Fruit fly (Drosophila melanogaster) whole organism, embryonic: Measurements from ENCODE around the gene Prtl99C.
A peak's percentile ranks its signal among the peaks of the same experiment; 100 is the strongest.

ENCODE experiments used
- Atf6 ChIP-seq: fragments of 200-800 bp; sonication (Bioruptor generic); IDR thresholded peaks from 2 replicates; pipeline ENCODE4 v1.3.6; 2022; ENCODE audit warnings: missing biosample characterization, missing genetic modification characterization
- BtbVII ChIP-seq: fragments of 200-800 bp; sonication (Bioruptor generic); optimal IDR thresholded peaks from 3 replicates; lab custom pipeline; 2017; ENCODE audit warnings: missing biosample characterization, mild to moderate bottlenecking, missing genetic modification characterization
- C15 ChIP-seq: fragments of 200-800 bp; sonication (Bioruptor generic); IDR thresholded peaks from 3 replicates; pipeline ENCODE4 v1.3.6; 2022; ENCODE audit warnings: missing biosample characterization, missing genetic modification characterization
- CG10431 ChIP-seq: fragments of 200-800 bp; sonication (Bioruptor generic); optimal IDR thresholded peaks from 3 replicates; lab custom pipeline; 2018; ENCODE audit warnings: missing biosample characterization, mild to moderate bottlenecking, missing genetic modification characterization
- CG10654 ChIP-seq: fragments of 200-800 bp; sonication (Bioruptor generic); optimal IDR thresholded peaks from 2 replicates; lab custom pipeline; 2016; ENCODE audit warnings: missing biosample characterization, missing genetic modification characterization
- CG10979 ChIP-seq: fragments of 200-800 bp; sonication (Bioruptor generic); optimal IDR thresholded peaks from 2 replicates; lab custom pipeline; 2018; ENCODE audit warnings: missing biosample characterization, mild to moderate bottlenecking, missing genetic modification characterization, moderate library complexity
- CG11696 ChIP-seq: fragments of 200-800 bp; sonication (Bioruptor generic); IDR thresholded peaks from 2 replicates; pipeline ENCODE4 v1.3.6; 2022; ENCODE audit warnings: missing biosample characterization, missing genetic modification characterization
- CG12155 ChIP-seq: fragments of 200-800 bp; sonication (Bioruptor generic); optimal IDR thresholded peaks from 3 replicates; lab custom pipeline; 2016; ENCODE audit warnings: missing biosample characterization, missing genetic modification characterization
- CG12769 ChIP-seq: fragments of 200-800 bp; sonication (Bioruptor generic); optimal IDR thresholded peaks from 2 replicates; lab custom pipeline; 2019; ENCODE audit warnings: missing biosample characterization, mild to moderate bottlenecking, missing genetic modification characterization, moderate library complexity
- CG13296 ChIP-seq: fragments of 200-800 bp; sonication (Bioruptor generic); optimal IDR thresholded peaks from 3 replicates; lab custom pipeline; 2018; ENCODE audit warnings: missing biosample characterization, mild to moderate bottlenecking, missing genetic modification characterization
- CG1529 ChIP-seq: fragments of 200-800 bp; sonication (Bioruptor generic); optimal IDR thresholded peaks from 3 replicates; lab custom pipeline; 2018; ENCODE audit warnings: missing biosample characterization, missing genetic modification characterization
- CG17186 ChIP-seq: fragments of 200-800 bp; sonication (Bioruptor generic); optimal IDR thresholded peaks from 3 replicates; lab custom pipeline; 2017; ENCODE audit warnings: missing biosample characterization, missing genetic modification reagents, missing genetic modification characterization
- CG1832 ChIP-seq: fragments of 200-800 bp; sonication (Bioruptor generic); optimal IDR thresholded peaks from 2 replicates; lab custom pipeline; 2017; ENCODE audit warnings: missing biosample characterization, mild to moderate bottlenecking, missing genetic modification characterization, inconsistent platforms
- CG31224 ChIP-seq: fragments of 200-800 bp; sonication (Bioruptor generic); IDR thresholded peaks from 2 replicates; pipeline ENCODE4 v1.3.6; 2022; ENCODE audit warnings: missing biosample characterization, missing genetic modification characterization
- CG32767 ChIP-seq: fragments of 200-800 bp; sonication (Bioruptor generic); IDR thresholded peaks from 2 replicates; pipeline ENCODE4 v1.3.6; 2022; ENCODE audit warnings: missing biosample characterization, missing genetic modification characterization
- CG33213 ChIP-seq: fragments of 200-800 bp; sonication (Bioruptor generic); optimal IDR thresholded peaks from 3 replicates; lab custom pipeline; 2016; ENCODE audit warnings: missing biosample characterization, missing genetic modification characterization
- CG34376 ChIP-seq: fragments of 200-800 bp; sonication (Bioruptor generic); optimal IDR thresholded peaks from 2 replicates; lab custom pipeline; 2018; ENCODE audit warnings: missing biosample characterization, mild to moderate bottlenecking, missing genetic modification characterization
- CG3726 ChIP-seq: fragments of 200-800 bp; sonication (Bioruptor generic); IDR thresholded peaks from 3 replicates; pipeline ENCODE4, ENCODE4 v1.3.6; 2022; ENCODE audit warnings: missing biosample characterization, missing genetic modification characterization
- CG7928 ChIP-seq: fragments of 200-800 bp; sonication (Bioruptor generic); optimal IDR thresholded peaks from 2 replicates; lab custom pipeline; 2017; ENCODE audit warnings: missing biosample characterization, mild to moderate bottlenecking, missing genetic modification characterization
- CG9437 ChIP-seq: fragments of 200-800 bp; sonication (Bioruptor generic); optimal IDR thresholded peaks from 2 replicates; lab custom pipeline; 2018; ENCODE audit warnings: missing biosample characterization, mild to moderate bottlenecking, missing genetic modification characterization
- Doc2 ChIP-seq: fragments of 200-800 bp; sonication (Bioruptor generic); IDR thresholded peaks from 2 replicates; pipeline ENCODE4 v1.3.6; 2022; ENCODE audit warnings: missing biosample characterization, missing genetic modification characterization
- Dp ChIP-seq: fragments of 200-800 bp; sonication (Bioruptor generic); optimal IDR thresholded peaks from 2 replicates; lab custom pipeline; 2018; ENCODE audit warnings: missing biosample characterization, mild to moderate bottlenecking, missing genetic modification characterization, moderate library complexity
- Drgx ChIP-seq: fragments of 200-800 bp; sonication (Bioruptor generic); IDR thresholded peaks from 2 replicates; pipeline ENCODE4 v1.3.6; 2022; ENCODE audit warnings: missing biosample characterization, missing genetic modification characterization
- Hr3 ChIP-seq: fragments of 200-800 bp; sonication (Bioruptor generic); optimal IDR thresholded peaks from 3 replicates; lab custom pipeline; 2016; ENCODE audit warnings: missing biosample characterization, missing genetic modification characterization
- Hr51 ChIP-seq, 2 experiments: fragments of 200-800 bp; sonication (Bioruptor generic); optimal IDR thresholded peaks; 2 replicates in 1 of 2; 3 replicates in 1 of 2; lab custom pipeline; 2016 to 2018; ENCODE audit warnings: missing biosample characterization in 2 of 2, missing genetic modification characterization in 2 of 2, mild to moderate bottlenecking in 1 of 2, moderate library complexity in 1 of 2
- Lpt ChIP-seq: fragments of >200 bp; optimal IDR thresholded peaks from 2 replicates; lab custom pipeline; 2018; ENCODE audit warnings: missing biosample characterization, missing genetic modification characterization
- Max ChIP-seq: fragments of 200-800 bp; sonication (Bioruptor generic); optimal IDR thresholded peaks from 2 replicates; lab custom pipeline; 2016; ENCODE audit warnings: missing biosample characterization, mild to moderate bottlenecking, missing genetic modification characterization
- Poxn ChIP-seq: fragments of 200-800 bp; sonication (Bioruptor generic); IDR thresholded peaks from 2 replicates; pipeline ENCODE4 v1.3.6; 2022; ENCODE audit warnings: missing biosample characterization, missing genetic modification characterization
- ase ChIP-seq: fragments of 200-800 bp; sonication (Bioruptor generic); IDR thresholded peaks from 3 replicates; pipeline ENCODE4 v1.3.6; 2022; ENCODE audit warnings: missing biosample characterization, missing genetic modification characterization
- ato ChIP-seq: fragments of 200-800 bp; sonication (Bioruptor generic); IDR thresholded peaks from 2 replicates; pipeline ENCODE4 v1.3.6; 2022; ENCODE audit warnings: missing biosample characterization, missing genetic modification characterization; ENCODE audit not compliant: partially characterized antibody
- bab2 ChIP-seq: fragments of 200-800 bp; sonication (Bioruptor generic); optimal IDR thresholded peaks from 2 replicates; lab custom pipeline; 2016; ENCODE audit warnings: missing biosample characterization, missing genetic modification characterization
- dan ChIP-seq: fragments of 200-800 bp; sonication (Bioruptor generic); IDR thresholded peaks from 2 replicates; pipeline ENCODE4 v1.3.6; 2022; ENCODE audit warnings: missing biosample characterization, missing genetic modification characterization
- esg ChIP-seq: fragments of 200-800 bp; sonication (Bioruptor generic); conservative IDR thresholded peaks from 2 replicates; pipeline ENCODE4 v1.3.6; 2022; ENCODE audit warnings: missing biosample characterization, missing genetic modification characterization
- exex ChIP-seq: fragments of 200-800 bp; sonication (Bioruptor generic); optimal IDR thresholded peaks from 4 replicates; lab custom pipeline; 2018; ENCODE audit warnings: missing biosample characterization, mild to moderate bottlenecking, missing genetic modification characterization, moderate library complexity
- ftz-f1 ChIP-seq: fragments of 200-800 bp; sonication (Bioruptor generic); optimal IDR thresholded peaks from 2 replicates; lab custom pipeline; 2016; ENCODE audit warnings: missing biosample characterization, missing genetic modification characterization
- gce ChIP-seq: fragments of 200-800 bp; sonication (Bioruptor generic); IDR thresholded peaks from 3 replicates; pipeline ENCODE4 v1.3.6; 2022; ENCODE audit warnings: missing biosample characterization, missing genetic modification characterization
- gfzf ChIP-seq: fragments of 200-800 bp; sonication (Bioruptor generic); optimal IDR thresholded peaks from 2 replicates; lab custom pipeline; 2016; ENCODE audit warnings: missing biosample characterization, mild to moderate bottlenecking, missing genetic modification characterization, moderate library complexity
- grn ChIP-seq: fragments of 200-800 bp; sonication (Bioruptor generic); optimal IDR thresholded peaks from 3 replicates; lab custom pipeline; 2017; ENCODE audit warnings: missing biosample characterization, missing genetic modification characterization
- gro ChIP-seq: fragments of 200-800 bp; sonication (Bioruptor generic); optimal IDR thresholded peaks from 2 replicates; lab custom pipeline; 2016; ENCODE audit warnings: missing biosample characterization, missing genetic modification characterization
- gt ChIP-seq: fragments of 200-800 bp; sonication (Bioruptor generic); IDR thresholded peaks from 2 replicates; pipeline ENCODE4 v1.3.6; 2022; ENCODE audit warnings: missing biosample characterization, missing genetic modification characterization
- hbn ChIP-seq: fragments of 200-800 bp; sonication (Bioruptor generic); IDR thresholded peaks from 2 replicates; pipeline ENCODE4 v1.3.6; 2022; ENCODE audit warnings: missing biosample characterization, missing genetic modification characterization; ENCODE audit not compliant: partially characterized antibody
- insv ChIP-seq, 2 experiments: fragments of 200-800 bp; sonication (Bioruptor generic); optimal IDR thresholded peaks; 3 replicates each; lab custom pipeline; 2016 to 2018; ENCODE audit warnings: missing biosample characterization in 2 of 2, missing genetic modification characterization in 2 of 2
- lmd ChIP-seq: fragments of 200-800 bp; sonication (Bioruptor generic); IDR thresholded peaks from 2 replicates; pipeline ENCODE4 v1.3.6; 2022; ENCODE audit warnings: missing biosample characterization, missing genetic modification characterization
- nerfin-2 ChIP-seq: fragments of 200-800 bp; sonication (Bioruptor generic); IDR thresholded peaks from 2 replicates; pipeline ENCODE4 v1.3.6; 2022; ENCODE audit warnings: missing biosample characterization, missing genetic modification characterization; ENCODE audit not compliant: partially characterized antibody
- nom ChIP-seq: fragments of 200-800 bp; sonication (Bioruptor generic); optimal IDR thresholded peaks from 2 replicates; lab custom pipeline; 2017; ENCODE audit warnings: missing biosample characterization, missing genetic modification characterization, mild to moderate bottlenecking, moderate library complexity, missing genetic modification reagents
- onecut ChIP-seq: fragments of 200-800 bp; sonication (Bioruptor generic); IDR thresholded peaks from 2 replicates; pipeline ENCODE4 v1.3.6; 2022; ENCODE audit warnings: missing biosample characterization, missing genetic modification characterization
- slou ChIP-seq: fragments of 200-800 bp; sonication (Bioruptor generic); optimal IDR thresholded peaks from 3 replicates; lab custom pipeline; 2016; ENCODE audit warnings: missing biosample characterization, missing genetic modification characterization
- sr ChIP-seq: fragments of 200-800 bp; sonication (Bioruptor generic); IDR thresholded peaks from 3 replicates; pipeline ENCODE4 v1.3.6; 2022; ENCODE audit warnings: missing biosample characterization, missing genetic modification characterization
- ssp ChIP-seq: fragments of 200-800 bp; sonication (Bioruptor generic); IDR thresholded peaks from 2 replicates; pipeline ENCODE4 v1.3.6; 2022; ENCODE audit warnings: missing biosample characterization, missing genetic modification characterization
- trh ChIP-seq: fragments of 200-800 bp; sonication (Bioruptor generic); optimal IDR thresholded peaks from 2 replicates; lab custom pipeline; 2016; ENCODE audit warnings: missing biosample characterization, missing genetic modification characterization

The Prtl99C gene

dm6 chr3R:29802753-29803313 lies 32.9 kb upstream of the Prtl99C start, which contains the start of the genes Etfb and CG7789 (continued):
- peak; percentile 99 for TF ChIP-seq nom (GFP tag; lab: Kevin White, UChicago)
- peak; percentile 74 for TF ChIP-seq exex (tag; lab: Kevin White, UChicago)
- TF ChIP-seq gfzf (GFP tag; lab: Kevin White, UChicago): peak; percentile 22
- TF ChIP-seq Poxn (GFP tag; lab: Robert Waterston, UW): peak; percentile 40; the same call in 1 of the 2 replicates
- TF ChIP-seq dan (GFP tag; lab: Robert Waterston, UW): no peak
- peak; percentile 44 for TF ChIP-seq CG10654
- peak in 1 of 2 experiments; percentile 61 for TF ChIP-seq insv (GFP tag; optimal IDR thresholded peaks at IDR 0.05; lab: Kevin White, UChicago)
- no peak for TF ChIP-seq slou
- peak; percentile 55; the same call in 1 of the 2 replicates for TF ChIP-seq esg (GFP tag; lab: Robert Waterston, UW)
- peak; percentile 77 for TF ChIP-seq lmd
- TF ChIP-seq CG33213 (GFP tag; lab: Kevin White, UChicago): peak; percentile 73
- peak; percentile 56 for TF ChIP-seq Dp (GFP tag; lab: Kevin White, UChicago)
- TF ChIP-seq ftz-f1 (GFP tag; lab: Kevin White, UChicago): peak; percentile 76
- peak; percentile 78 for TF ChIP-seq C15
- no peak for TF ChIP-seq ato (GFP tag; lab: Robert Waterston, UW)
- TF ChIP-seq nerfin-2 (GFP tag; lab: Robert Waterston, UW): peak; percentile 53; the same call in 1 of the 2 replicates
- no peak for TF ChIP-seq BtbVII
- TF ChIP-seq hbn (GFP tag; lab: Robert Waterston, UW): peak; percentile 87
- TF ChIP-seq CG10431 (GFP tag; lab: Kevin White, UChicago): peak; percentile 20
- peak; percentile 76; the same call in 2 of the 3 replicates for TF ChIP-seq ase
- peak; percentile 80 for TF ChIP-seq CG34376 (GFP tag; lab: Kevin White, UChicago)
- no peak for TF ChIP-seq CG13296 (GFP tag; lab: Kevin White, UChicago)
- no peak for TF ChIP-seq CG11696 (GFP tag; lab: Robert Waterston, UW)
- no peak for TF ChIP-seq Lpt
- TF ChIP-seq Doc2: no peak
- TF ChIP-seq Max (GFP tag; lab: Kevin White, UChicago): peak; percentile 29
- peak; percentile 57 for TF ChIP-seq trh
- TF ChIP-seq CG17186 (GFP tag; lab: Kevin White, UChicago): peak; percentile 44
- TF ChIP-seq CG9437 (GFP tag; lab: Kevin White, UChicago): no peak
- peak; percentile 78 for TF ChIP-seq bab2 (GFP tag; lab: Kevin White, UChicago)
- TF ChIP-seq CG31224 (GFP tag; lab: Robert Waterston, UW): peak; percentile 77
- TF ChIP-seq CG10979 (tag; lab: Kevin White, UChicago): peak; percentile 34
- no peak for TF ChIP-seq gt
- TF ChIP-seq CG12155 (GFP tag; lab: Kevin White, UChicago): peak; percentile 69
- TF ChIP-seq sr (GFP tag; lab: Robert Waterston, UW): no peak
- TF ChIP-seq Hr51 (GFP tag; optimal IDR thresholded peaks at IDR 0.05; lab: Kevin White, UChicago): peak in 1 of 2 experiments; percentile 48
- no peak for TF ChIP-seq CG7928
- TF ChIP-seq Atf6 (GFP tag; lab: Robert Waterston, UW): peak; percentile 52; the same call in 1 of the 2 replicates
- peak; percentile 57 for TF ChIP-seq onecut (GFP tag; lab: Robert Waterston, UW)
- TF ChIP-seq Hr3 (GFP tag; lab: Kevin White, UChicago): peak; percentile 74
- TF ChIP-seq CG1832 (GFP tag; lab: Kevin White, UChicago): no peak
- peak; percentile 92 for TF ChIP-seq Drgx (GFP tag; lab: Robert Waterston, UW)
- peak; percentile 54; the same call in 1 of the 2 replicates for TF ChIP-seq CG32767
- no peak for TF ChIP-seq gce (GFP tag; lab: Robert Waterston, UW)
- TF ChIP-seq gro (GFP tag; lab: Kevin White, UChicago): peak; percentile 83
- TF ChIP-seq CG1529 (GFP tag; lab: Kevin White, UChicago): no peak
- TF ChIP-seq ssp (GFP tag; lab: Robert Waterston, UW): peak; percentile 58
- no peak for TF ChIP-seq CG12769 (tag; lab: Kevin White, UChicago)
- TF ChIP-seq grn: peak; percentile 56
- peak; percentile 16; the same call in 1 of the 3 replicates for TF ChIP-seq CG3726 (GFP tag; lab: Robert Waterston, UW)
